Fruit fly (Drosophila melanogaster): ENCODE measurements around the gene CG17104.

dm6 chr2L:10672989-10673388 is 4.0 kb upstream of the CG17104 start:
- TF ChIP-seq CG8159 (tag; optimal IDR thresholded peaks at IDR 0.05) (peak; percentile 69), CG15710 (tag; optimal IDR thresholded peaks at IDR 0.05) (peak; percentile 24), EcR (GFP tag; optimal IDR thresholded peaks at IDR 0.05) (no peak), CG4496 (GFP tag; IDR thresholded peaks at IDR 0.05) (peak; percentile 52; the same call in 2 of the 3 replicates), Ets98B (GFP tag; IDR thresholded peaks at IDR 0.05) (no peak), CG13204 (GFP tag; optimal IDR thresholded peaks at IDR 0.05) (no peak), Pif1A (GFP tag; optimal IDR thresholded peaks at IDR 0.05) (no peak), CG14655 (GFP tag; optimal IDR thresholded peaks at IDR 0.05) (peak; percentile 42), CG10348 (GFP tag; IDR thresholded peaks at IDR 0.05) (no peak), CG17806 (tag; optimal IDR thresholded peaks at IDR 0.05) (peak; percentile 42), rn (GFP tag; IDR thresholded peaks at IDR 0.05) (no peak), CG9948 (tag; optimal IDR thresholded peaks at IDR 0.05) (peak; percentile 33), CG12605 (GFP tag; IDR thresholded peaks at IDR 0.05) (no peak)
